Fruit fly (Drosophila melanogaster): ENCODE data around the gene MED17.

Gene MED17

DNA sequence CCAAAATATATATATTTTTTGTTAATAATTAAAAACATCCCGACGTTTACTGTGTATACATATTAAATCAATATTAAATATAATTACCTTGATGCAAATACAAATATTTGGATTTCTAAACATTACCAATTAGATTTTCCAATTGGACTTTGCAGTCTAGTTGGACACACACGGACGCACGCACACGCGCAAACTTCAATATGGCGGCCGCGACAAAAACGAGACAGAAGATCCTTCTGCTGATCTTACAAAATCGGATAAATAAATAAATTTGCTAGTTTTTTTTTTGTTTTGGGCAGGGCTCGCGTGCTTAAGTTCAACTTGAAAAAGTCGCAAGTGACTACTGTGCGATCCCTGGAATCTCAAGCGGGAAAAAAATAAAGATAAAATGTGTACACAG lies 32.3 kb upstream of the MED17 start:
- TF ChIP-seq insv (GFP tag; optimal IDR thresholded peaks at IDR 0.05) (peak in 1 of 2 experiments; percentile 87), phol (tag; optimal IDR thresholded peaks at IDR 0.05) (peak; percentile 77), CG10654 (GFP tag; optimal IDR thresholded peaks at IDR 0.05) (no peak), shn (GFP tag; optimal IDR thresholded peaks at IDR 0.05) (no peak)

DNA sequence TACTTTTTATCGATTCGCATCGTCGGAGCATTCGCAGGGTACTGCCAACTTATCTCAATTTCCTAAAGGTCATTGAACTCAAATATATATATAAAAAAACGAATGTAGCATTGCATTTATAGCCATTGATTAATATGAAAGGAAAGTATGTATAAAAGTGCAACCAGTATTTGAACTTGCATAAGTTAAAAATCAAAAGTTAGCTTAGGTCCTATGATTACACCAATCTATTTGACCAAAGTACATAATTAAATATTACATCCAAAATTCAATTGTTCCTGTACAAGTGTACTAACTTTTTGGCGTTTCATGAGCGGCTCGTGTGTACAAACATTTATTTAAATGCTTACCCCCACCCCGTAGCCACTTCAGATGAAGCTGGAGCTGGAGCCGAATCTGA lies 31.4 kb upstream of the MED17 start:
- TF ChIP-seq CG7786 (GFP tag; optimal IDR thresholded peaks at IDR 0.05) (no peak), ttk (GFP tag; IDR thresholded peaks at IDR 0.05) (0 out of 2 replicates have a peak, but pooled peaks have one; percentile 14), trem (tag; optimal IDR thresholded peaks at IDR 0.05) (peak; percentile 14), CG34224 (GFP tag; IDR thresholded peaks at IDR 0.05; ENCODE audit: partially characterized antibody) (no peak)

DNA sequence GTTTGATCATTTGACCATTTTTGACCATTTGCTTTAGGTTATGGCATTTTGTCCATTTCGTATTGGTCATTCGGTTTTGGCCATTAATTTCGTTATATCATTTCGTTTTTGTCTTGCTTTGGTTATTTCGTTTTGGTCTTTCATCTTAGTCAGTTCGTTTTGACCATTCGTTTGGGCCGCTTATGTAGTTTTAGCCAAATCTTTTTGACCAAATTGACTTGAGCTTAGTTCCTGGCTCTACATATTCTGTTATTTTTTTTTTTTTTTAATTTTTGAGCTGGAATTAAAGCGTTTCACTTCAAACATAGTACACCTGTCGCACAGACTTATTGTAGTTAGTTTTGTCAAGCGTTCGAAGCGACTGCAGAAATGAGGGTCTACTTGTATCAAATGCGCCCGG lies 30.5 kb upstream of the MED17 start, which contains the start of gene CG14315:
Gene CG14315 (plus strand): TSS at position 301 of the 400 bp plus-strand sequence.
- TF ChIP-seq CG15601 (tag; optimal IDR thresholded peaks at IDR 0.05) (no peak), CG10565 (GFP tag; optimal IDR thresholded peaks at IDR 0.05) (no peak)

- TF ChIP-seq scrt (GFP tag; optimal IDR thresholded peaks at IDR 0.05) (peak; percentile 83), CG16813 (GFP tag; IDR thresholded peaks at IDR 0.05; ENCODE audit: partially characterized antibody) (no peak), repo (GFP tag; optimal IDR thresholded peaks at IDR 0.05) (no peak), nerfin-1 (tag; optimal IDR thresholded peaks at IDR 0.05) (peak; percentile 28), Rx (GFP tag; IDR thresholded peaks at IDR 0.05) (no peak), abd-A (tag; optimal IDR thresholded peaks at IDR 0.05) (peak; percentile 15), lab (GFP tag; optimal IDR thresholded peaks at IDR 0.05) (no peak), CG13894 (tag; optimal IDR thresholded peaks at IDR 0.05) (peak; percentile 55), Hey (tag; optimal IDR thresholded peaks at IDR 0.05) (peak; percentile 53), Pdp1 (GFP tag; optimal IDR thresholded peaks at IDR 0.05) (peak in 1 of 2 experiments; percentile 37), Side (GFP tag; optimal IDR thresholded peaks at IDR 0.05) (no peak), CG8388 (GFP tag; optimal IDR thresholded peaks at IDR 0.05) (no peak), chinmo (GFP tag; IDR thresholded peaks at IDR 0.05; ENCODE audit: partially characterized antibody) (0 out of 4 replicates have a peak, but pooled peaks have one; percentile 16), CG32767 (GFP tag; IDR thresholded peaks at IDR 0.05) (0 out of 2 replicates have a peak, but pooled peaks have one; percentile 42), Ets65A (GFP tag) (peak; percentile 86), Oaz (GFP tag; IDR thresholded peaks at IDR 0.05) (no peak), Doc3 (GFP tag; IDR thresholded peaks at IDR 0.05; ENCODE audit: partially characterized antibody) (no peak), Med (GFP tag) (peak; percentile 62), CG12155 (GFP tag; optimal IDR thresholded peaks at IDR 0.05) (no peak), Nf-YC (tag; optimal IDR thresholded peaks at IDR 0.05) (peak; percentile 8), Deaf1 (tag; optimal IDR thresholded peaks at IDR 0.05) (peak; percentile 45), pum (GFP tag; optimal IDR thresholded peaks at IDR 0.05) (no peak), ftz-f1 (GFP tag; optimal IDR thresholded peaks at IDR 0.05) (peak; percentile 68), ewg (GFP tag; optimal IDR thresholded peaks at IDR 0.05) (peak; percentile 94), Bgb (GFP tag; IDR thresholded peaks at IDR 0.05; ENCODE audit: partially characterized antibody) (0 out of 2 replicates have a peak, but pooled peaks have one; percentile 19), onecut (GFP tag; IDR thresholded peaks at IDR 0.05) (peak; percentile 97), CG18599 (GFP tag; optimal IDR thresholded peaks at IDR 0.05) (peak; percentile 42), dpn (GFP tag; optimal IDR thresholded peaks at IDR 0.05) (no peak), CG34422 (GFP tag; IDR thresholded peaks at IDR 0.05) (peak; percentile 40; the same call in 1 of the 3 replicates)
Measured at dm6 chr3R:18160165-18160814, 28.6 kb upstream of the MED17 start.
